Worm (Caenorhabditis elegans): ENCODE data around the gene ced-10.

DNA sequence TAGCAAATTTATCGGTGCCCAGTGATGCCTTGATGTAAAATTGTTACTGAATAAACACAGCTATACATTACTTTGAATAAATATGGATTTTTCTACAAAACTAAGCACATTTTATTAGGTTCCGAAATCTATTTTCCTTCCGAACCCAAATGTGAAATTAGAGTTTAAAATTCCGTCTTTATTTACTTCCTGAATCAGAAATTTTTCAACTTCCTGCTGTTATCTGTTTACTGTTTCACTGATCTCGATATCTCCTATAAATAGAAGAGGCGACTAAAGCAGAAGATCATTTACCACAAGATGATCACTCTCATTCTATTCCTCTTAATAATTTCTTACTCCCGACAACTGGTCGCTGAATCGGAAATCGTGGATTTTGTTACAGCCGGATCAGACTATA lies 39.6 kb downstream of the ced-10 start, which contains the start of gene F58E2.2:
- TF ChIP-seq cog-1 (tag; optimal IDR thresholded peaks at IDR 0.05), result no peak
- no peak for TF ChIP-seq flt-1 (GFP tag; IDR thresholded peaks at IDR 0.05)
- no peak for TF ChIP-seq klf-2 (GFP tag; conservative IDR thresholded peaks at IDR 0.05)
- TF ChIP-seq ref-1 (GFP tag; conservative IDR thresholded peaks at IDR 0.05), result no peak
- no peak for TF ChIP-seq ztf-29 (GFP tag; IDR thresholded peaks at IDR 0.05)
- no peak for TF ChIP-seq tab-1 (GFP tag; IDR thresholded peaks at IDR 0.05)
- TF ChIP-seq ztf-23 (GFP tag; IDR thresholded peaks at IDR 0.05), result no peak
- TF ChIP-seq T22C8.4 (GFP tag; IDR thresholded peaks at IDR 0.05), result no peak
